Worm (Caenorhabditis elegans) whole organism, L2 larva: ENCODE data around the gene C07A9.13.

ENCODE experiments used
- ZK546.5 ChIP-seq: sonication (generic microtip); optimal IDR thresholded peaks from 2 replicates; lab custom pipeline; 2017; ENCODE audit warnings: missing biosample characterization, missing genetic modification characterization
- ama-1 ChIP-seq: fragments of 150-350 bp; optimal IDR thresholded peaks from 2 replicates; lab custom pipeline; 2018; ENCODE audit warnings: inconsistent platforms
- ceh-82 ChIP-seq: fragments of 150-350 bp; optimal IDR thresholded peaks from 2 replicates; lab custom pipeline; 2014; ENCODE audit warnings: missing biosample characterization, missing genetic modification characterization
- elt-3 ChIP-seq: sonication (generic microtip); optimal IDR thresholded peaks from 2 replicates; lab custom pipeline; 2017; ENCODE audit warnings: missing biosample characterization, missing genetic modification characterization
- fos-1 ChIP-seq: fragments of 150-350 bp; optimal IDR thresholded peaks from 2 replicates; lab custom pipeline; 2014; ENCODE audit warnings: missing biosample characterization, missing genetic modification characterization
- lin-13 ChIP-seq: fragments of 150-350 bp; optimal IDR thresholded peaks from 2 replicates; lab custom pipeline; 2014; ENCODE audit warnings: missing biosample characterization, missing genetic modification reagents, missing genetic modification characterization
- nhr-6 ChIP-seq: fragments of 150-350 bp; optimal IDR thresholded peaks from 2 replicates; lab custom pipeline; 2014; ENCODE audit warnings: missing biosample characterization, missing genetic modification characterization
- sem-4 ChIP-seq: fragments of 150-350 bp; optimal IDR thresholded peaks from 2 replicates; lab custom pipeline; 2014; ENCODE audit warnings: missing biosample characterization, missing genetic modification reagents, missing genetic modification characterization
- snpc-4 ChIP-seq: fragments of 150-350 bp; optimal IDR thresholded peaks from 2 replicates; lab custom pipeline; 2014; ENCODE audit warnings: missing biosample characterization, missing genetic modification characterization
- zag-1 ChIP-seq: fragments of 150-350 bp; optimal IDR thresholded peaks from 2 replicates; lab custom pipeline; 2014; ENCODE audit warnings: missing biosample characterization, missing genetic modification characterization
- ztf-11 ChIP-seq: sonication (generic microtip); optimal IDR thresholded peaks from 2 replicates; lab custom pipeline; 2017; ENCODE audit warnings: missing biosample characterization, missing genetic modification characterization
- ztf-4 ChIP-seq: fragments of 150-350 bp; optimal IDR thresholded peaks from 2 replicates; lab custom pipeline; 2014; ENCODE audit warnings: missing biosample characterization, missing genetic modification characterization

- TF ChIP-seq fos-1 (no peak), ztf-4 (no peak), lin-13 (GFP tag; lab: Kevin White, UChicago) (no peak), zag-1 (tag; lab: Kevin White, UChicago) (no peak), ama-1 (no peak), ceh-82 (tag; lab: Kevin White, UChicago) (no peak), snpc-4 (no peak), sem-4 (tag; lab: Kevin White, UChicago) (no peak), elt-3 (tag; lab: Kevin White, UChicago) (no peak), nhr-6 (tag; lab: Kevin White, UChicago) (no peak), ztf-11 (tag; lab: Kevin White, UChicago) (no peak), ZK546.5 (tag; lab: Kevin White, UChicago) (no peak)
Observed at ce11 chrIII:9713182-9713581, 32.1 kb upstream of the C07A9.13 start.
